Worm (Caenorhabditis elegans): ENCODE data around the gene tomm-20.
A peak's percentile ranks its signal among the peaks of the same experiment; 100 is the strongest.

tomm-20 gene

ce11 chrV:12344845-12345244 is 1.6 kb upstream of the tomm-20 start, which contains the start of gene F23H12.3:
Gene F23H12.3, plus strand, starts transcription at chrV:12345145.
- TF ChIP-seq cebp-2 (GFP tag; IDR thresholded peaks at IDR 0.05) (no peak), xnd-1 (tag; optimal IDR thresholded peaks at IDR 0.05) (no peak), lin-54 (GFP tag; optimal IDR thresholded peaks at IDR 0.05) (no peak), die-1 (tag; optimal IDR thresholded peaks at IDR 0.05) (no peak), nhr-80 (tag; optimal IDR thresholded peaks at IDR 0.05) (no peak), egl-18 (GFP tag; IDR thresholded peaks at IDR 0.05) (no peak), bed-2 (GFP tag; IDR thresholded peaks at IDR 0.05) (no peak), rpc-1 (optimal IDR thresholded peaks at IDR 0.05) (no peak), rpc-1 (tag; optimal IDR thresholded peaks at IDR 0.05) (no peak), lag-1 (GFP tag; IDR thresholded peaks at IDR 0.05) (no peak), ZK185.1 (tag; optimal IDR thresholded peaks at IDR 0.05; ENCODE audit: poor library complexity, severe bottlenecking) (no peak), ceh-58 (GFP tag; IDR thresholded peaks at IDR 0.05) (no peak), tlf-1 (GFP tag; optimal IDR thresholded peaks at IDR 0.05) (no peak), snpc-4 (GFP tag; optimal IDR thresholded peaks at IDR 0.05) (no peak), snpc-4 (tag; optimal IDR thresholded peaks at IDR 0.05) (no peak), ztf-25 (GFP tag; IDR thresholded peaks at IDR 0.05) (no peak)

ce11 chrV:12337894-12338293 is 5.4 kb downstream of the tomm-20 start, which contains the start of gene twk-13:
Gene twk-13, minus strand, starts transcription at chrV:12337994.
- TF ChIP-seq akir-1 (GFP tag; optimal IDR thresholded peaks at IDR 0.05) (no peak), athp-1 (tag; optimal IDR thresholded peaks at IDR 0.05) (no peak), lag-1 (GFP tag; IDR thresholded peaks at IDR 0.05) (no peak), C06A6.2 (GFP tag; conservative IDR thresholded peaks at IDR 0.05) (no peak), snpc-1.1 (tag; optimal IDR thresholded peaks at IDR 0.05; ENCODE audit: insufficient read depth) (no peak), somi-1 (GFP tag; optimal IDR thresholded peaks at IDR 0.05) (no peak), T07F8.4 (tag; optimal IDR thresholded peaks at IDR 0.05) (no peak), die-1 (tag; optimal IDR thresholded peaks at IDR 0.05) (no peak), repo-1 (tag; optimal IDR thresholded peaks at IDR 0.05) (no peak), hsf-1 (GFP tag; IDR thresholded peaks at IDR 0.05) (no peak), F39B2.1 (GFP tag; IDR thresholded peaks at IDR 0.05) (no peak), rcor-1 (GFP tag; IDR thresholded peaks at IDR 0.05) (no peak), attf-6 (GFP tag; IDR thresholded peaks at IDR 0.05) (no peak)

ce11 chrV:12334387-12334786 is 8.9 kb downstream of the tomm-20 start:
- TF ChIP-seq nhr-80 (tag; optimal IDR thresholded peaks at IDR 0.05) (no peak), hlh-26 (GFP tag; conservative IDR thresholded peaks at IDR 0.05) (no peak), nhr-90 (tag; optimal IDR thresholded peaks at IDR 0.05) (no peak), mes-4 (tag; optimal IDR thresholded peaks at IDR 0.05) (no peak), lin-54 (GFP tag; optimal IDR thresholded peaks at IDR 0.05) (no peak), somi-1 (GFP tag; optimal IDR thresholded peaks at IDR 0.05) (no peak), snpc-4 (GFP tag; optimal IDR thresholded peaks at IDR 0.05) (no peak), snpc-4 (tag; optimal IDR thresholded peaks at IDR 0.05) (no peak), Y53G8AR.9 (GFP tag; conservative IDR thresholded peaks at IDR 0.05) (no peak), athp-1 (tag; optimal IDR thresholded peaks at IDR 0.05) (no peak), ztf-3 (GFP tag; optimal IDR thresholded peaks at IDR 0.05) (no peak), ztf-25 (GFP tag; IDR thresholded peaks at IDR 0.05) (no peak), F37B4.10 (GFP tag; IDR thresholded peaks at IDR 0.05) (no peak), F55B11.4 (tag; optimal IDR thresholded peaks at IDR 0.05; ENCODE audit: borderline replicate concordance, insufficient read depth) (no peak)

ce11 chrV:12331820-12332219 is 11.4 kb downstream of the tomm-20 start:
- TF ChIP-seq egl-44 (GFP tag; IDR thresholded peaks at IDR 0.05) (no peak), aptf-2 (GFP tag; conservative IDR thresholded peaks at IDR 0.05) (no peak), athp-1 (tag; optimal IDR thresholded peaks at IDR 0.05) (no peak), let-607 (tag; optimal IDR thresholded peaks at IDR 0.05) (no peak), F22D6.2 (tag; optimal IDR thresholded peaks at IDR 0.05) (no peak), B0261.1 (tag; optimal IDR thresholded peaks at IDR 0.05) (peak; percentile 76), somi-1 (GFP tag; optimal IDR thresholded peaks at IDR 0.05) (no peak), hmg-20 (GFP tag; IDR thresholded peaks at IDR 0.05) (no peak), F23B12.7 (tag; optimal IDR thresholded peaks at IDR 0.05; ENCODE audit: insufficient read depth) (peak; percentile 36), egrh-3 (GFP tag; IDR thresholded peaks at IDR 0.05) (no peak; the same call in 1 of the 2 replicates), bed-2 (GFP tag; IDR thresholded peaks at IDR 0.05) (no peak), rec-8 (tag; optimal IDR thresholded peaks at IDR 0.05) (peak in 1 of 2 experiments; percentile 29), chd-7 (tag; optimal IDR thresholded peaks at IDR 0.05) (no peak), K12H6.12 (tag; optimal IDR thresholded peaks at IDR 0.05) (peak; percentile 2)
